Worm (Caenorhabditis elegans) whole organism, mixed stage, embryonic: Measurements from ENCODE around the gene fbxa-28.

Experiments used
- M03D4.4 ChIP-seq: sonication (generic microtip); optimal IDR thresholded peaks from 2 replicates; lab custom pipeline; 2017; ENCODE audit warnings: mild to moderate bottlenecking, missing genetic modification characterization, missing compliant biosample characterization
- blmp-1 ChIP-seq: fragments of 150-350 bp; optimal IDR thresholded peaks from 2 replicates; lab custom pipeline; 2014; ENCODE audit warnings: missing biosample characterization, missing genetic modification characterization
- elt-3 ChIP-seq: fragments of 150-350 bp; optimal IDR thresholded peaks from 2 replicates; lab custom pipeline; 2014; ENCODE audit warnings: missing biosample characterization, missing genetic modification characterization
- hlh-1 ChIP-seq: fragments of 150-350 bp; optimal IDR thresholded peaks from 2 replicates; lab custom pipeline; 2014; ENCODE audit warnings: missing biosample characterization, missing genetic modification reagents, missing genetic modification characterization
- lin-32 ChIP-seq: fragments of 200-800 bp; sonication (Bioruptor generic); optimal IDR thresholded peaks from 2 replicates; lab custom pipeline; 2018; ENCODE audit warnings: mild to moderate bottlenecking, missing genetic modification characterization, missing compliant biosample characterization
- mep-1 ChIP-seq: fragments of 150-350 bp; optimal IDR thresholded peaks from 2 replicates; lab custom pipeline; 2017; ENCODE audit warnings: missing biosample characterization, missing genetic modification reagents, missing genetic modification characterization, inconsistent platforms
- nhr-12 ChIP-seq: fragments of 150-350 bp; optimal IDR thresholded peaks from 2 replicates; lab custom pipeline; 2014; ENCODE audit warnings: missing biosample characterization, missing genetic modification characterization
- nhr-28 ChIP-seq: fragments of 150-350 bp; optimal IDR thresholded peaks from 2 replicates; lab custom pipeline; 2014; ENCODE audit warnings: missing biosample characterization, missing genetic modification characterization
- nhr-76 ChIP-seq: sonication (generic microtip); optimal IDR thresholded peaks from 2 replicates; lab custom pipeline; 2017; ENCODE audit warnings: missing biosample characterization, missing genetic modification characterization
- sptf-1 ChIP-seq: sonication (generic microtip); optimal IDR thresholded peaks from 2 replicates; lab custom pipeline; 2017; ENCODE audit warnings: mild to moderate bottlenecking, missing genetic modification characterization, moderate library complexity, missing compliant biosample characterization
- unc-39 ChIP-seq: fragments of 150-350 bp; optimal IDR thresholded peaks from 2 replicates; lab custom pipeline; 2014; ENCODE audit warnings: missing biosample characterization, missing genetic modification characterization
- unc-62 ChIP-seq: fragments of 150-350 bp; optimal IDR thresholded peaks from 2 replicates; lab custom pipeline; 2014; ENCODE audit warnings: missing biosample characterization, missing genetic modification reagents, missing genetic modification characterization
- ztf-11 ChIP-seq: fragments of 150-350 bp; optimal IDR thresholded peaks from 2 replicates; lab custom pipeline; 2014; ENCODE audit warnings: missing biosample characterization, missing genetic modification characterization

- TF ChIP-seq nhr-12 (tag; lab: Kevin White, UChicago) (no peak), nhr-28 (tag; lab: Kevin White, UChicago) (no peak), M03D4.4 (tag; lab: Kevin White, UChicago) (no peak), hlh-1 (tag; lab: Kevin White, UChicago) (no peak), unc-39 (tag; lab: Kevin White, UChicago) (no peak), sptf-1 (no peak), nhr-76 (tag; lab: Kevin White, UChicago) (no peak), blmp-1 (tag; lab: Kevin White, UChicago) (no peak), ztf-11 (no peak), mep-1 (tag; lab: Kevin White, UChicago) (no peak), lin-32 (no peak), unc-62 (GFP tag; lab: Kevin White, UChicago) (no peak), elt-3 (no peak)
Measured at ce11 chrIII:1297604-1298003, at the start of gene fbxa-28.
